Worm (Caenorhabditis elegans) whole organism, midembryonic: ENCODE data around the gene C02E7.10.

Experiments used
- T22C8.4 ChIP-seq: fragments of 200-800 bp; sonication (Bioruptor generic); IDR thresholded peaks from 2 replicates; pipeline ENCODE4 v1.3.6; 2022; ENCODE audit warnings: missing genetic modification characterization, missing compliant biosample characterization
- cog-1 ChIP-seq: sonication (generic microtip); optimal IDR thresholded peaks from 2 replicates; lab custom pipeline; 2016; ENCODE audit warnings: missing genetic modification characterization, missing compliant biosample characterization
- flt-1 ChIP-seq: fragments of 200-800 bp; sonication (Bioruptor generic); IDR thresholded peaks from 2 replicates; pipeline ENCODE4 v1.3.6; 2022; ENCODE audit warnings: missing genetic modification characterization, missing compliant biosample characterization
- klf-2 ChIP-seq: fragments of 200-800 bp; sonication (Bioruptor generic); conservative IDR thresholded peaks from 2 replicates; pipeline ENCODE4 v1.3.6; 2022; ENCODE audit warnings: missing genetic modification reagents, missing genetic modification characterization, missing compliant biosample characterization
- med-1 ChIP-seq: sonication (generic microtip); optimal IDR thresholded peaks from 2 replicates; lab custom pipeline; 2017; ENCODE audit warnings: missing genetic modification characterization, mild to moderate bottlenecking, missing compliant biosample characterization, antibody characterized with exemption, missing genetic modification reagents; ENCODE audit not compliant: insufficient read depth
- ref-1 ChIP-seq: fragments of 200-800 bp; sonication (Bioruptor generic); conservative IDR thresholded peaks from 2 replicates; pipeline ENCODE4 v1.3.6; 2022; ENCODE audit warnings: missing genetic modification reagents, missing genetic modification characterization, missing compliant biosample characterization
- tab-1 ChIP-seq: fragments of 200-800 bp; sonication (Bioruptor generic); IDR thresholded peaks from 2 replicates; pipeline ENCODE4 v1.3.6; 2022; ENCODE audit warnings: missing genetic modification characterization, missing compliant biosample characterization
- ztf-23 ChIP-seq: fragments of 200-800 bp; sonication (Bioruptor generic); IDR thresholded peaks from 2 replicates; pipeline ENCODE4 v1.3.6; 2022; ENCODE audit warnings: missing genetic modification reagents, missing genetic modification characterization, missing compliant biosample characterization
- ztf-29 ChIP-seq: fragments of 200-800 bp; sonication (Bioruptor generic); IDR thresholded peaks from 2 replicates; pipeline ENCODE4 v1.3.6; 2022; ENCODE audit warnings: missing genetic modification reagents, missing genetic modification characterization, missing compliant biosample characterization

C02E7.10 gene

DNA sequence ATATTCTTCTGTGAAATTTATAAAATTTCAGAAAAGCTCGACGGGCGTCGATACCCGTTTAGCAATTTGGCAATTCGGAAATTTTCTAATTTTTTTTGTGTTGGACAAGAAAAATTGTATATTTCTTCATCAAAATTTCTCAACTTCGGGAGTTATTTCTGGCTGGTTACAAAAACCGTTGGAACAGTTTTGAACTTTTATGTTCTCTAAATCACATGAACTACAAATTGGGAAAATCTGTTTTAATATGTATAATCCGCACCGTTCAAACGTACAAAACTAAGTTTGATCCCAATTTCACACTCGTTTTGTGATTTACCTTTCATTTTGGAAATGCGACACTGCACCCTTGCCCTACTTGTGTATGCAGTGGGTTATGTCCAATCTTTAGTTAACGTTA is 47.5 kb downstream of the C02E7.10 start, which contains the start of gene T19H12.3:
Gene T19H12.3, plus strand, starts transcription at position 301 of the 400 bp plus-strand sequence.
- no peak for TF ChIP-seq ztf-29 (GFP tag; lab: Robert Waterston, UW)

DNA sequence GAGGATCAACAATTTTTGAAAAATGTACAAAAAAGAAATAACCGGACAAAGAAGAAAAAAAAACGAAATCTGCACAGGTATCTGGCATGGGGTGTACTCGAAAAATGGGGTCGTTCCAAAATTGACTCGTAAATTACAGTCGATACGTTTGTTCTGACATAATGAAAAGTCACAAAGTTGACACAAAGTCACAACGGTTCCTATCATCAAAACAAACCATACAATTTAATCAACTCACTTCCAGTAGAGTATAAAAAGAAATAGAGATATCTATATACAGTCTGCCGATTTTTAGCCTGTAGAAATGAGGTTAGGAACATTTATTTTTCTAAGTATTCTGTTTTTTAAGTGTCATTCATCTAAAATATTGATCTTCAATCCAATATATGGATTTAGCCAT is 48.4 kb downstream of the C02E7.10 start, which contains the start of gene T19H12.12:
Gene T19H12.12, plus strand, starts transcription at position 301 of the 400 bp plus-strand sequence.
- TF ChIP-seq T22C8.4 (GFP tag; lab: Robert Waterston, UW) (no peak), tab-1 (GFP tag; lab: Robert Waterston, UW) (no peak), ztf-23 (GFP tag; lab: Robert Waterston, UW) (no peak), ref-1 (GFP tag; lab: Robert Waterston, UW) (no peak), ztf-29 (GFP tag; lab: Robert Waterston, UW) (no peak), med-1 (GFP tag; lab: Kevin White, UChicago) (no peak), cog-1 (tag; lab: Kevin White, UChicago) (no peak), flt-1 (no peak), klf-2 (GFP tag; lab: Robert Waterston, UW) (no peak)
